Worm (Caenorhabditis elegans): ENCODE results near the gene T10B5.8.
"Not testable (repeated sequence)": the region's sequence is repeated elsewhere in the genome, so short reads cannot be mapped to it uniquely, and the experiment has no call there.

T10B5.8 gene

DNA sequence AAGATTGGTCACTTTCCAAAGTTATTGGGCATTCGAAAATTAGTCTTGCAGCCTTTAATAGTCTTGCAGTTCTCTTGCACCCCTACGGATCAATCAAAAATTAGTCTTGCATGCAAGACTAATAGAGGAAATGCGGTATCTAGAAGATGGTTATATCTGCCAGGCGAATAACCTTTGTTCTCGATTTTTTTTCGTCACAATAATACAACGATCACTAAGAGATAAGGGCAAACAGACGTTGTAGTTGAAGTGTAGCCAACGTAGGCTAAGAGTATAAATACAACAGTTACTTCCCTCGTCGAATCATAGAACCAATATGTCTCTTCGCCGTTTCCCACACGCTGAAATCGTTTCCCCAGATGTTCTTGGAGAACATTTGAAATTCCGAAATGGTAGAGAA, at the start of gene T10B5.8:
Gene T10B5.8, plus strand, starts transcription at position 301 of the 400 bp plus-strand sequence.
- TF ChIP-seq dao-5 (tag; optimal IDR thresholded peaks at IDR 0.05) (no peak), him-1 (tag; optimal IDR thresholded peaks at IDR 0.05) (no peak), W03F9.2 (tag; optimal IDR thresholded peaks at IDR 0.05) (no peak)

DNA sequence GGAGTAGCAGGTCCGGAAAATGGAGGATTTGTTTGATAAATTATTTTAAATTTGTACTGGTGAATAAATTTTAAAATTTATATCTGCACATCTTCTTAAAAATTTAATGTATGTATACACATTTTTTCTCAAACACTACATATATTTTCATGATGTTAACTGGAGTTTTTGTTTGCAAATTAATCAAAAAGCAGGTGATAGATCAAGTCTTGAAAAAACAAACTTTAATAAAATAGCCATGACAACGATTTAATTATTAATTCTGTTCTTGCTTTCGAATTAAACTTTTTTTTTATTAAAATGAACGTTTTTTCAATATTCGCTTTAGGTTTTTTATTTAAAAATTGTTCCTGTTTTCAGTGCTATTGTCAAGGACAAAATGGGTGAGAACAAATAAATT, 47.6 kb upstream of the T10B5.8 start, which contains the start of gene F36H9.1:
Gene F36H9.1, plus strand, starts transcription at position 301 of the 400 bp plus-strand sequence.
- TF ChIP-seq him-1 (tag; optimal IDR thresholded peaks at IDR 0.05) = no peak
- TF ChIP-seq dao-5 (tag; optimal IDR thresholded peaks at IDR 0.05) = no peak
- no peak for TF ChIP-seq W03F9.2 (tag; optimal IDR thresholded peaks at IDR 0.05)

DNA sequence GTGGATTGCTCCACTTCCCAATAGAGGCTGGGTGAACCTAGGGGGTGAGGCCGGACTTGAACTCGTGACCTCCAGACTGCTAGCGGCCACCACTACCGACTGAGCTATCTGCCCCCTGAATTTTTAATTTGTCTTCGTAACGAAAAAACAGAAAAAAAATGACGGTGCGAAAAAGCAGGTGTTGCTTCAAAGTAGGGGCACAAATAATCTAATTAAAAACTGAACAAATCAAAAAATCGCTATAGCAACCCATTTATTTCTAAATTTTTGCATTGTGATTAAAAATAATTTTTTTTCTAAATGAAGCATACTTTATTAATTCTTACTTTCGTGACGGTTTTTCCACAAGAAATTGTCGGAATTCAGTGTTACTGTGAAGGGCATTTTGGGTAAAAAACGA, 43.9 kb upstream of the T10B5.8 start, which contains the start of gene F36H9.10:
Gene F36H9.10, plus strand, starts transcription at position 301 of the 400 bp plus-strand sequence.
- TF ChIP-seq W03F9.2 (tag; optimal IDR thresholded peaks at IDR 0.05) (no peak), him-1 (tag; optimal IDR thresholded peaks at IDR 0.05) (no peak), dao-5 (tag; optimal IDR thresholded peaks at IDR 0.05) (no peak)

DNA sequence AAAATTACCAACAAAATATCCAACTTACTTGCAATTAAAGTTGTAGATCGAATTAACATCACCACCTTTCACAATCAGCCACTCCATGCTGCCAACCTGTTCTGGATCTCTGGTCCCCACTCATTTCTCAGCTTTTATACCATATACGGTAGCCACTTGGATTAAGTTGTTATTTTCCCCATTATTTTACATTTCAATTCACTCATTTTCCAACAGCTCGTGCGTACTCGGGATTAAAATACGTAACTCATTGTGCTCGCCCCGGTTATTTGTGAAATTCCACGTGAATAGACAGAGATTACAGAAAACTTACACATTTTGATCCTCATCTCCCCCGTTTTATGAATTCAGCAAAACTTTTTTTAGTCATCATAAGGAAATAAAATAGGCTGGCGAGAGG, 38.8 kb upstream of the T10B5.8 start, which contains the start of gene srt-41:
Gene srt-41, minus strand, starts transcription at position 101 of the 400 bp plus-strand sequence.
- TF ChIP-seq him-1 (tag; optimal IDR thresholded peaks at IDR 0.05) (no peak), dao-5 (tag; optimal IDR thresholded peaks at IDR 0.05) (no peak), W03F9.2 (tag; optimal IDR thresholded peaks at IDR 0.05) (no peak)

DNA sequence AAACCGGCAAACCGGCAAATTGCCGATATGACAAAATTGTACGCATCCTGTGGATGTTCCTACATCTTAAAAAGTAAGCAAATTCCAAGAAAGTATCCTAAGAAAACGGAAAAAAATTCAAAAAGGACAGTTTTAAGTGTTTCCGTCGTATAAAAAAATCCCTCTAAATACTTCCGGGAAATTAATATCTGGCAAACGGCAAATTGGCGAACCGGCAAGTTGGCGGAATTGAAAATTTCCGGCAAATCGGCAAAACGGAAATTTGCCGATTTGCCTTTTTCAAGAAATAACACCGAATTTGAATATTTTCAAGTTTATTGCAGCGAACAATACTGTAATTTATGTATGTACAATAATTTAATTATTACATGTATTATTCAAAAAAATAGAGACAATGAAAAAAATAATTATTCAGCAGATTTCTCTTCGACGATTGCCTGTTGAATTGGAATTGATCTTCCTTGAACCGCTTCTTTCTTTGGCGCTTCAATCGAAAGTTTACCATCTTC, 37.8 kb upstream of the T10B5.8 start:
- TF ChIP-seq W03F9.2 (tag; optimal IDR thresholded peaks at IDR 0.05) = peak; percentile 11
- TF ChIP-seq him-1 (tag; optimal IDR thresholded peaks at IDR 0.05) = no peak

DNA sequence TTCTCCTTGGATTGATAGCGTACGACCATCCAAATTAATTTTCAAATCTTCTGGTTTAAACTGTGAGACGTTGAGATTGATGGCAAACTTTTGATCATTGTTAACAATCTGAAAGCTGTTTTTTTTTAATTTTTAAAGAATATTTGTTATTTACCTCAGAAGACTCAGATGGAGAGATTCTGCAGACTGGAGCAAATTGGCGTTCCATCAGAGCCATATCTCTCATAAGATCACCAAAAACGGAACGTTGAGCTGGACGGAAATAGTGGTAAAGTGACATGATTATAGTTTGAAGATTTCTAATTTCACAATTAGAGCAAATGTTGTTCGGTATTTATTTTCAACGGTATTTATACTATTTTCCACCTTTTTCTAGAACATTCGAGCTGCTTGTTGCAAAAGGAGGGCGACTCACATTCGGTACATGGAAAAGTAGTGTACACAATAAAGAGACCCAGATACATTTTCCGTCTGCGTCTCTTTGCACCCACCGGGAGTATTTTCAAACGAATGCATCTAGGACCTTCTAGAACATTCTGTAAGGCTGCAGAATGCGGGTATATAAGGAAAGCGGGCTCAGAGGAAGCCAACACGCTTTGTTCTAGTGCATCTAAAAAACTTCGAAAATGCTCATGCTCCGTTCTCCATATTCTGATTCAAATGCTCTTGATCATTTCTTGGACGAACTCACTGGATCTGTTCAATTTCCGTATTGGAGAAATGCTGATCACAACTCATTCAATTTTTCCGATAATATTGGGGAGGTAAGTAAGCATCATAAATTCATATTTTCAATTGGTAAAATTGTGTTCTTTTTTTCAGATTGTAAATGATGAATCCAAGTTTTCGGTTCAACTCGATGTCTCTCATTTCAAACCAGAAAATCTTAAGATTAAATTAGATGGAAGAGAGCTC, 36.9 kb upstream of the T10B5.8 start, which contains the start of the genes hsp-16.2 and hsp-16.41:
Gene hsp-16.2, minus strand, starts transcription at position 313 of the 915 bp plus-strand sequence.
Gene hsp-16.41, plus strand, starts transcription at position 534 of the 915 bp plus-strand sequence.
- TF ChIP-seq him-1 (tag; optimal IDR thresholded peaks at IDR 0.05) (no peak), W03F9.2 (tag; optimal IDR thresholded peaks at IDR 0.05) (peak; percentile 6)

DNA sequence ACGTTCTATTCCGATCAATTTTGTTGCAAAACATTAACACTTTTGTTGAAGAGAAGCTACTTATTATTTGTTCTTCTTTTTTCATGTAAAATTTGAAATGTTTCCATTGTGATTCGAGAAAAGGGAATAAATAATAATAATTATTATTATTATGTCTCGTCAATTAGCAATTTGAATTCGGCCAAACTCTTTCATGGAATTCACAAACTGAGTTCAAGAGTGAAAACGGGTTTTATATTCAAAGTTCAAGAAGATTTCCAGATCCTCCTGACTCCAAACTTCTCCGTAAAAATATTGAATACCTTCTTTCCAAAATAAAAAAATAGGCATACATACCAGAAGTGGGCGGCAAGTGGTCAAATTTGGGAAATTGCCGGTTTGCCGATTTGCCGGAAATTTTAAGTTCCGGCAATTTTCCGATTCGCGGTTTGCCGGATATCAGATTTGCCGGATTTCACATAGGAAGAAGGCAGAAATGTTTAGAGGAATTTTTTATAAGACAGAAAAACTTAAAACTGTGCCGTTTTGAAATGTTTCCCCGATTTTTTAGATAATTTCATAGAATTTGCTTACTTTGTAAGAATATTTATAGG, 36.0 kb upstream of the T10B5.8 start:
- TF ChIP-seq W03F9.2 (tag; optimal IDR thresholded peaks at IDR 0.05) = no peak
- no peak for TF ChIP-seq him-1 (tag; optimal IDR thresholded peaks at IDR 0.05)
- TF ChIP-seq dao-5 (tag; optimal IDR thresholded peaks at IDR 0.05) = no peak

DNA sequence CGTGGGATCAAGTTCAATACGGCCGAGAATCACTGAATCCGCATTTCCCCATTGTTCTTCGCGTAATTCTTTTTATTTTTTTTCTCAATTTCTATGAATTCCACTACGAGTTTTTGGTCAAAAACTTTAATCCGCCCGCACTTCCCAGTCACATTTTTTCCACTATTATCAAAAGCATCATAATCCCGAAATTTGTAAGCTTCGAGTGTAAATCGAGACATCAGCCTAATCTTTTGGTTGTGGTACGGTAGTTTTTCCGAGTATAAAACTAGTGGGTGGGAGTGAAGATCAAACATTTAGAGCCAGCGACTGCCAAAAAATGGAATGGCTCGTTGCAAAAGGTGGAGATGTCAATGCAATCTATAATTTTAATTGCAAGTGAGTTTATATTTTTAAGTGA, 34.7 kb upstream of the T10B5.8 start, which contains the start of gene srt-42:
Gene srt-42, plus strand, starts transcription at position 301 of the 400 bp plus-strand sequence.
- TF ChIP-seq W03F9.2 (tag; optimal IDR thresholded peaks at IDR 0.05) (no peak), him-1 (tag; optimal IDR thresholded peaks at IDR 0.05) (no peak), dao-5 (tag; optimal IDR thresholded peaks at IDR 0.05) (no peak)

DNA sequence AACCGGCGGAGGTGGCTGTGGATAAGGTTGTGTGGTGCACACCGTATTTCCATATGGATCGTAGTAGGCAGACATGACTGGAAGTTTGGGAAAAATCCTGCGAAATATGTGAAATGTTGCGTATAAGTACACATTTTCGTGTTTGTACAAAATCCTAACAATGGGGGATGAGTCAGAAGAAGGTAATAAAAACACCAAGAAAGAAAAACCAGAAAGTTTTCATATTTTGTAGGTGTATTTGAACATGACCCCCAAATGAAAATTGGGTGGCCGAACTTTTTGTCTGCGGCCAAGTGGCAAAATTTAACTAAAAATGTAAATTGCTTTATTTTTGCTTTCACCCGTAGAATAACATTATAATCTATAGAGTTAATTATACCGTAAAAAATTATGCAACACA, 30.8 kb upstream of the T10B5.8 start, which contains the start of gene Y46H3A.4:
Gene Y46H3A.4, minus strand, starts transcription at position 101 of the 400 bp plus-strand sequence.
- TF ChIP-seq dao-5 (tag; optimal IDR thresholded peaks at IDR 0.05) (no peak), W03F9.2 (tag; optimal IDR thresholded peaks at IDR 0.05) (no peak), him-1 (tag; optimal IDR thresholded peaks at IDR 0.05) (no peak)

DNA sequence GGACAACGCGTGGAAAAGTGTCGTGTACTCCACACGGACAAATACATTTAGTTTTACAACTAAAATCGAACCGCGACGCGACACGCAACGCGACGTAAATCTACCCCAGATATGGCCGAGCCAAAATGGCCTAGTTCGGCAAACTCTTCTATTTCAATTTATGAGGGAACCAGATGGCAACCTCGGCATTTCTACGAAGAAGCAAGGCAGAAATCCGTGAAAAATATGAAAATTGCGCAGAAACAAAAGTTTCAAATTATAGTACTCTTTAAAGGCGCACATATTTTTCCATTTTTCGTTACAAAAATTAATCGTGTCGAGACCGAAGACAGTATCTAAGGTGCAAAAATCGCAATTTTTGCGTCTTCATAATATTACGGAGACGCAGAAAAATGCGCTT, 27.1 kb upstream of the T10B5.8 start, which contains the start of gene Y46H3A.5:
Gene Y46H3A.5, minus strand, starts transcription at position 101 of the 400 bp plus-strand sequence.
- TF ChIP-seq him-1, W03F9.2, dao-5 (tag; optimal IDR thresholded peaks at IDR 0.05): not testable (repeated sequence)

DNA sequence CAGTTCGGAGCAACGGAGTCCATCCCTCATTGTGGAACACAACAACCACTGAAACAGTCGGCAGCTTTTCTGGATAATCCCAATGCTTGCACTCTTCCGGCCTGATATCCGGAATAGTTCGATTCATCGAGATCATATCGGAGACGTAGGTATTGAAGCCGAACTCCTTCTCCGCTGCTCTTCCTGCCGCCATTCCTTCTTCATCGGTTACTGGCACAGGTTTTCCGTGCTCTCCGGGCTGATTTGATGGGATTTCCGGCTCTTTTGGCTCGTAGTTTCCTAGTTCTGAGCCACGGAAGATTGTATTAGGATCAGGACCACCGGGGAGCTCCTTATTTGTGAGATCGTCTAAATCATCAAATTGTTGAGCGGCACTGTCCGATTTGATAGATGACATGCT, 21.8 kb upstream of the T10B5.8 start:
- TF ChIP-seq him-1 (tag; optimal IDR thresholded peaks at IDR 0.05) = no peak
- no peak for TF ChIP-seq dao-5 (tag; optimal IDR thresholded peaks at IDR 0.05)
- TF ChIP-seq W03F9.2 (tag; optimal IDR thresholded peaks at IDR 0.05) = no peak

DNA sequence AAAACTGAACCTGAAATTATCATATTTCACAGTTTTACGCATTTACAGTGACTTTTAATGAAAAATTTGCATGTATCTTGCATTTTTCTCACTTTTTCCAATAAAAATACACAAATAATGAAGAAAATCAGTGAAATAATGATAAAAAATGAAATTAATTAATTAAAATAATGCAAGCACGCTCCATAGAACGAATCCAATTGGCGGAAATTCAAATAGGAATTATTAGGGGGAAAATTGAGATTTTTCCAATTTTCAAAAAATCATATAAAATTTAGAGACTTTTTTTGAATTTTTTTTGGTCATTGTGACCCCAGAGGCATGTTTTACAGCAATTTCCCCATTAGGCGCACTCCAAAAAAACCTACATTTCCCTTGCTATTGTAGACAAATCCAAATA, 21.1 kb upstream of the T10B5.8 start:
- no peak for TF ChIP-seq W03F9.2 (tag; optimal IDR thresholded peaks at IDR 0.05)
- TF ChIP-seq dao-5 (tag; optimal IDR thresholded peaks at IDR 0.05) = no peak
- TF ChIP-seq him-1 (tag; optimal IDR thresholded peaks at IDR 0.05) = no peak

DNA sequence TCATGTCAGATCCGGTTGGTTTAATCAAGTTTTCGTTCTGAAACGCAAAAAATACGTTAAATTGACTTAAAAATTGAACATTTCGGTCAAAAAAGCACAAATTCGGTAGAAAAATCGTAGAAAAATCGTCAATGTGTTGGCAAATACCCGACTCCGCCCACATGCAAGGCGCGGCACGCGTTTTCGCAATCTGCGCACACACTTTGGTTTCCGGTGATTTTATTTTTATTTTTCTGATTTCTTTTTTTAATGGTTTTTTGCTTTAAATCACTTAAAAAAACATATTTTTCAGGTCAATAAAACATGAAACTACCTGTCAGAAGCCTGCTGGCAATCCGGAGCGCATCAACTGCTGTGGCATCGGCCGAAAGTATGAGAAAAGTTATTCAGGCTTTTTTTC, 20.6 kb upstream of the T10B5.8 start, which contains the start of the genes gly-7 and mrpl-39:
Gene gly-7, minus strand, starts transcription at position 37 of the 400 bp plus-strand sequence.
Gene mrpl-39, plus strand, starts transcription at position 293 of the 400 bp plus-strand sequence.
- TF ChIP-seq dao-5 (tag; optimal IDR thresholded peaks at IDR 0.05) (no peak), him-1 (tag; optimal IDR thresholded peaks at IDR 0.05) (no peak), W03F9.2 (tag; optimal IDR thresholded peaks at IDR 0.05) (peak; percentile 2)
